Fruit fly (Drosophila melanogaster): ENCODE results near the gene msb1l.

DNA sequence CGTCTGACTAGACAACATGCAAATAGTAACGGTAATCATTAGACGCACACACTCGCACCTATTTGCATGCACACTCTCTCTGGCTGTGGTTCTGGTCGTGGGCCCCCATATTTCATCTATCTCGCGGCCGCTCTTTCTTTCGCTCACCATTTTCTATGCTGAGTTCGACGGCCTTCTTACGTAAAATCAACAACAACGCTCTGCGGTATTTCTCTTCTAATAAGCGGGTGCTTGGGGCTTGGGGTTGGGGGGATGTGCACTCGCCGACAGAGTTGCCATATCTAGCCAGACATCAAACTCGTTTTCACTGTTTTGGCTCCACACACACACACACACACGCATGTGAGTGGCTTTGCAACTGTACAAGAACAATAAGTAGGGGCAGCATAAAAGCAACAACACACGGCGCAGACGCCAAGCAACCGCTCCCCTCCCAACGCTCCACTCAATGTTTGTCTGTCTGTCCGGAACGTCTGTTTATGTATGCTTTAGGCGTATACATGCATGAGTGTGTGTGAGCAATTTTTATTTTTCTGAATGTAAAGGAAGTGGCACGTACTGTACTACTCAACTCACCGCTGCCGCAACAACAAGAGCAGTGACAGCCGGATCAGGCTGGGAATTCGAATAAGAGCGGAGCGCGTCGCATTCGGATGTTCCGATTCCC, 2.4 kb upstream of the msb1l start:
- TF ChIP-seq CG17806 (tag; optimal IDR thresholded peaks at IDR 0.05), result no peak
- peak; percentile 40; the same call in 1 of the 3 replicates for TF ChIP-seq fd96Ca (GFP tag; IDR thresholded peaks at IDR 0.05)
- TF ChIP-seq CG14655 (GFP tag; optimal IDR thresholded peaks at IDR 0.05), result no peak
- no peak for TF ChIP-seq CG32121 (GFP tag; IDR thresholded peaks at IDR 0.05)
- no peak for TF ChIP-seq CG8301 (tag; optimal IDR thresholded peaks at IDR 0.05)
- no peak for TF ChIP-seq Ets98B (GFP tag; IDR thresholded peaks at IDR 0.05)

Measured in whole organism, pupa.